Fruit fly (Drosophila melanogaster) S2 (cell line): ENCODE measurements around the gene CG44426.

ENCODE experiments used
- CG8478 ChIP-seq: fragments of >200 bp; optimal IDR thresholded peaks from 2 replicates; lab custom pipeline; 2018
- CTCF ChIP-seq, 2 experiments: fragments of >200 bp; optimal IDR thresholded peaks; 2 replicates each; lab custom pipeline; 2018

CG44426 gene

dm6 chrX:20977986-20978385 lies at the start of gene CG44426:
TSS of gene CG44426 (plus strand) at chrX:20978286.
- TF ChIP-seq CG8478 (lab: Kevin White, UChicago) (no peak), CTCF (optimal IDR thresholded peaks at IDR 0.05; lab: Kevin White, UChicago) (no peak)

dm6 chrX:20933459-20933858 lies 44.6 kb upstream of the CG44426 start, which contains the start of gene CG11227:
TSS of gene CG11227 (minus strand) at chrX:20933559.
- no peak for TF ChIP-seq CTCF (optimal IDR thresholded peaks at IDR 0.05; lab: Kevin White, UChicago)
- no peak for TF ChIP-seq CG8478 (lab: Kevin White, UChicago)

- TF ChIP-seq CG8478 (lab: Kevin White, UChicago) = no peak
- no peak for TF ChIP-seq CTCF (optimal IDR thresholded peaks at IDR 0.05; lab: Kevin White, UChicago)
These were observed 43.6 kb upstream of the CG44426 start, which contains the start of gene Npc1b for dm6 chrX:20934530-20934929. TSS of gene Npc1b (plus strand) at chrX:20934869.

- TF ChIP-seq CG8478 (lab: Kevin White, UChicago) = no peak
- no peak for TF ChIP-seq CTCF (optimal IDR thresholded peaks at IDR 0.05; lab: Kevin White, UChicago)
These were observed 29.8 kb upstream of the CG44426 start for dm6 chrX:20948268-20948667.

dm6 chrX:20963405-20963804 lies 14.7 kb upstream of the CG44426 start, which contains the start of gene Ser6:
TSS of gene Ser6 (minus strand) at chrX:20963505.
- TF ChIP-seq CTCF (optimal IDR thresholded peaks at IDR 0.05; lab: Kevin White, UChicago) (no peak), CG8478 (lab: Kevin White, UChicago) (no peak)

- TF ChIP-seq CG8478 (lab: Kevin White, UChicago) (no peak), CTCF (optimal IDR thresholded peaks at IDR 0.05; lab: Kevin White, UChicago) (no peak)
These were observed 12.6 kb upstream of the CG44426 start, which contains the start of gene CG1304 for dm6 chrX:20965369-20966040. TSS of gene CG1304 (minus strand) at chrX:20965419.

dm6 chrX:20984386-20984785 lies 6.3 kb downstream of the CG44426 start, which contains the start of gene CG11666:
TSS of gene CG11666 (plus strand) at chrX:20984686.
- TF ChIP-seq CTCF (optimal IDR thresholded peaks at IDR 0.05; lab: Kevin White, UChicago) (no peak), CG8478 (lab: Kevin White, UChicago) (no peak)

- TF ChIP-seq CG8478 (lab: Kevin White, UChicago) (no peak), CTCF (optimal IDR thresholded peaks at IDR 0.05; lab: Kevin White, UChicago) (no peak)
These were observed 32.5 kb downstream of the CG44426 start for dm6 chrX:21010541-21010940.

dm6 chrX:21017568-21017967 lies 39.5 kb downstream of the CG44426 start:
- TF ChIP-seq CTCF (optimal IDR thresholded peaks at IDR 0.05; lab: Kevin White, UChicago) (peak; percentile 43 to 67), CG8478 (lab: Kevin White, UChicago) (no peak)

dm6 chrX:21025788-21026187 lies 47.7 kb downstream of the CG44426 start, which contains the start of gene r-cup:
TSS of gene r-cup (minus strand) at chrX:21025888.
- no peak for TF ChIP-seq CG8478 (lab: Kevin White, UChicago)

- TF ChIP-seq CG8478 (lab: Kevin White, UChicago) = no peak
These were observed 50.0 kb downstream of the CG44426 start, which contains the start of gene CG1532 for dm6 chrX:21027929-21028575. TSS of gene CG1532 (minus strand) at chrX:21028361.
